Worm (Caenorhabditis elegans): ENCODE results near the gene F52G3.7.

F52G3.7 gene

DNA sequence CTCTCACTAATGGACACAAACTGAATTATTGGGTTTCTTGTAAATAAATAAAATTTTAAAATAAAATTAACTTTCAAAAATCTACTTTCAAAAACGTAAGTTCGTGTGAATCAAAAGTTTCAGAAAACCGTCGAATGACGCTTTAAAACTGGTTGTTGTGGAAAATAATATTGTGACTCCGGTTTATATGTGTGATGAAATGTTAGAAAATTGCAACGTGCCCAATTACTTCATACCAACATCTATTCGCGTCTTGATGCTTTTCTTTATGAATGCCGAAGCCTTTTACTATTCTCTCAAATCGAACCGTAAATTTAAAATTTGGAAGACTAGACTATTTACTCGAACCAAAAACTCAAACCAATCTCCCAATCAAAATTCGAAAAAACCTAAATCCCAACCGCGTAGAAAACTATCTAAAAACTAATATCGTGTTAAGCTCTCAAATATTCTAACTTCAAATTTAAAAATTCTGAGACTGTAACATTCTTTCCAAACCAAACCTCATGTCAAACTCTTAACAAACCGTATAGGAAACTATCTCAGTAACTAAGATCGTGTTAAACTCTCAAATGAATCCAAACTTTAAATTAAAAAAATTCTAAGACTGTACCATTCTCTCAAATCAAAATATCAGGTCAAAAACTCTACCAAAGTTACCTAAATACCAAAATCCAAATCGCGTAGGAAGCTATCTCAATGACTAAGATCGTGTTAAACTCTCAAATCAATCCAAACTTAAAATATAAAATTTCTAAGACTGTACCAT, 32.3 kb upstream of the F52G3.7 start:
- TF ChIP-seq elt-3 (tag; optimal IDR thresholded peaks at IDR 0.05) (no peak), lin-15B (tag; optimal IDR thresholded peaks at IDR 0.05) (no peak), mdl-1 (tag; optimal IDR thresholded peaks at IDR 0.05) (no peak), nhr-28 (tag; optimal IDR thresholded peaks at IDR 0.05) (no peak), lin-39 (tag; optimal IDR thresholded peaks at IDR 0.05) (peak; percentile 83), nhr-67 (tag; optimal IDR thresholded peaks at IDR 0.05) (peak; percentile 55), daf-12 (tag; optimal IDR thresholded peaks at IDR 0.05) (no peak), nhr-11 (tag; optimal IDR thresholded peaks at IDR 0.05) (no peak), eor-1 (tag; optimal IDR thresholded peaks at IDR 0.05) (peak in 1 of 2 experiments; percentile 32), elt-1 (tag; optimal IDR thresholded peaks at IDR 0.05) (no peak), lsy-12 (tag; optimal IDR thresholded peaks at IDR 0.05) (peak; percentile 18), nfya-1 (tag; optimal IDR thresholded peaks at IDR 0.05; ENCODE audit: insufficient read depth) (peak; percentile 21), fkh-10 (GFP tag; optimal IDR thresholded peaks at IDR 0.05) (no peak), nhr-23 (tag; optimal IDR thresholded peaks at IDR 0.05) (peak; percentile 39), zag-1 (tag; optimal IDR thresholded peaks at IDR 0.05) (no peak), skn-1 (tag; optimal IDR thresholded peaks at IDR 0.05) (peak; percentile 40), elt-2 (tag; optimal IDR thresholded peaks at IDR 0.05) (peak; percentile 15), egl-27 (tag; optimal IDR thresholded peaks at IDR 0.05) (no peak), pha-4 (tag; optimal IDR thresholded peaks at IDR 0.05) (peak; percentile 87), tbx-2 (tag; optimal IDR thresholded peaks at IDR 0.05) (no peak), egl-5 (tag; optimal IDR thresholded peaks at IDR 0.05) (peak; percentile 33), snpc-4 (tag; optimal IDR thresholded peaks at IDR 0.05) (no peak), nhr-12 (tag; optimal IDR thresholded peaks at IDR 0.05) (no peak), jun-1 (tag; optimal IDR thresholded peaks at IDR 0.05) (peak; percentile 12), unc-62 (GFP tag; optimal IDR thresholded peaks at IDR 0.05) (no peak), hmg-11 (tag; optimal IDR thresholded peaks at IDR 0.05) (no peak), ceh-9 (tag; optimal IDR thresholded peaks at IDR 0.05) (no peak), ceh-82 (tag; optimal IDR thresholded peaks at IDR 0.05) (no peak), ama-1 (optimal IDR thresholded peaks at IDR 0.05) (peak; percentile 100), nhr-77 (tag; optimal IDR thresholded peaks at IDR 0.05) (no peak), nhr-237 (tag; optimal IDR thresholded peaks at IDR 0.05) (no peak), nhr-25 (tag; optimal IDR thresholded peaks at IDR 0.05) (peak; percentile 79), nhr-43 (tag; optimal IDR thresholded peaks at IDR 0.05; ENCODE audit: poor library complexity, severe bottlenecking) (peak; percentile 66), ztf-11 (tag; optimal IDR thresholded peaks at IDR 0.05) (no peak), fkh-2 (tag; optimal IDR thresholded peaks at IDR 0.05) (peak; percentile 20), fos-1 (tag; optimal IDR thresholded peaks at IDR 0.05) (no peak), ztf-4 (tag; optimal IDR thresholded peaks at IDR 0.05) (peak; percentile 10), ZK546.5 (tag; optimal IDR thresholded peaks at IDR 0.05) (no peak), ceh-16 (tag; optimal IDR thresholded peaks at IDR 0.05) (no peak), sea-2 (GFP tag; optimal IDR thresholded peaks at IDR 0.05) (no peak), aly-2 (tag; optimal IDR thresholded peaks at IDR 0.05) (no peak), mml-1 (tag; optimal IDR thresholded peaks at IDR 0.05) (no peak), ceh-28 (tag; optimal IDR thresholded peaks at IDR 0.05) (no peak), pqm-1 (tag; optimal IDR thresholded peaks at IDR 0.05) (no peak), R02D3.7 (tag; optimal IDR thresholded peaks at IDR 0.05) (no peak), unc-39 (tag; optimal IDR thresholded peaks at IDR 0.05) (no peak), nhr-76 (tag; optimal IDR thresholded peaks at IDR 0.05) (no peak)
